Worm (Caenorhabditis elegans) whole organism, L4/young adult: ENCODE measurements around the gene dgk-4.

Experiments used
- W03F9.2 ChIP-seq: fragments of 150-350 bp; optimal IDR thresholded peaks from 2 replicates; lab custom pipeline; 2014; ENCODE audit warnings: missing biosample characterization, missing genetic modification characterization
- dao-5 ChIP-seq: sonication (generic microtip); optimal IDR thresholded peaks from 2 replicates; lab custom pipeline; 2016; ENCODE audit warnings: missing genotype, missing genetic modification characterization, moderate library complexity, missing compliant biosample characterization
- him-1 ChIP-seq: sonication (generic microtip); optimal IDR thresholded peaks from 2 replicates; lab custom pipeline; 2016; ENCODE audit warnings: missing genotype, missing genetic modification reagents, missing genetic modification characterization, missing compliant biosample characterization

DNA sequence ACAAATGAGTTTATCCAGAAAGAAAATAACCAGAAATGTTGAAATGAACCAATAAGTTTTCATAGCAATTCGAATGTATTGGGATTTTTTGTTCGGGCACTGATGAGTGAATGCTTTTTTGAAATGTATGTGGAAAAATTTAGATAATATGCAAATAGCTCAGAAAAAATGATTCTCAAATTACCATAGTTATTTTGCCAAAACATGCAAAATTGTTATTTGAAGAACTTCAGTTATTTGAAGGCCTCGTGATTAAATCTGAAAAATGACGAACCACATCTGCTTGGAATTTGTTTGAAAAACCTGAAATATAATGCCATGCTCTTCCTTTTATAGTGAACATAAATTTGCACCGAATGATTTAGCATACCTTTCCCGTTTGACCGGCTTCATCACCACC lies 27.0 kb downstream of the dgk-4 start, which contains the start of gene C49C8.6:
- TF ChIP-seq W03F9.2 (tag; lab: Kevin White, UChicago) (no peak), him-1 (no peak), dao-5 (no peak)
